Fruit fly (Drosophila melanogaster) whole organism, prepupa: Measurements from ENCODE around the gene CG5989.

Source experiments
- CG10631 ChIP-seq: fragments of 200-800 bp; sonication (Bioruptor generic); optimal IDR thresholded peaks from 2 replicates; lab custom pipeline; 2016; ENCODE audit warnings: missing biosample characterization, missing genetic modification characterization
- CG10669 ChIP-seq: fragments of 200-800 bp; sonication (Bioruptor generic); optimal IDR thresholded peaks from 3 replicates; lab custom pipeline; 2018; ENCODE audit warnings: missing biosample characterization, mild to moderate bottlenecking, missing genetic modification characterization, moderate library complexity
- CG11902 ChIP-seq: fragments of 200-800 bp; sonication (Bioruptor generic); optimal IDR thresholded peaks from 3 replicates; lab custom pipeline; 2016; ENCODE audit warnings: missing biosample characterization, missing genetic modification characterization
- CG16779 ChIP-seq: fragments of 200-800 bp; sonication (Bioruptor generic); optimal IDR thresholded peaks from 3 replicates; lab custom pipeline; 2017; ENCODE audit warnings: missing biosample characterization, mild to moderate bottlenecking, missing genetic modification characterization
- CG6276 ChIP-seq: fragments of 200-800 bp; sonication (Bioruptor generic); optimal IDR thresholded peaks from 2 replicates; lab custom pipeline; 2017; ENCODE audit warnings: missing biosample characterization, mild to moderate bottlenecking, missing genetic modification characterization
- CG6792 ChIP-seq: fragments of 200-800 bp; sonication (Bioruptor generic); optimal IDR thresholded peaks from 3 replicates; lab custom pipeline; 2016; ENCODE audit warnings: missing biosample characterization, missing genetic modification characterization
- CG6808 ChIP-seq: fragments of 200-800 bp; sonication (Bioruptor generic); optimal IDR thresholded peaks from 3 replicates; lab custom pipeline; 2017; ENCODE audit warnings: missing biosample characterization, missing genetic modification characterization, mild to moderate bottlenecking, moderate library complexity, missing genetic modification reagents
- CG8319 ChIP-seq: fragments of 200-800 bp; sonication (Bioruptor generic); optimal IDR thresholded peaks from 3 replicates; lab custom pipeline; 2016; ENCODE audit warnings: missing biosample characterization, missing genetic modification characterization
- CG8632 ChIP-seq: fragments of 200-800 bp; sonication (Bioruptor generic); optimal IDR thresholded peaks from 3 replicates; lab custom pipeline; 2016; ENCODE audit warnings: missing biosample characterization, missing genetic modification characterization
- Eip75B ChIP-seq: fragments of 200-800 bp; sonication (Bioruptor generic); optimal IDR thresholded peaks from 3 replicates; lab custom pipeline; 2016; ENCODE audit warnings: missing biosample characterization, missing genetic modification characterization
- Eip78C ChIP-seq: fragments of 200-800 bp; sonication (Bioruptor generic); peaks from one replicate; lab custom pipeline; 2016; ENCODE audit warnings: missing biosample characterization, missing genetic modification characterization
- Ets21C ChIP-seq: fragments of 200-800 bp; sonication (Bioruptor generic); optimal IDR thresholded peaks from 3 replicates; lab custom pipeline; 2016; ENCODE audit warnings: missing biosample characterization, missing genetic modification characterization
- Gug ChIP-seq: fragments of 200-800 bp; sonication (Bioruptor generic); IDR thresholded peaks from 2 replicates; pipeline ENCODE4 v1.3.6; 2022; ENCODE audit warnings: missing biosample characterization, missing genetic modification characterization
- Met ChIP-seq: fragments of 200-800 bp; sonication (Bioruptor generic); optimal IDR thresholded peaks from 3 replicates; lab custom pipeline; 2016; ENCODE audit warnings: missing biosample characterization, missing genetic modification characterization
- OdsH ChIP-seq: fragments of 200-800 bp; sonication (Bioruptor generic); optimal IDR thresholded peaks from 3 replicates; lab custom pipeline; 2016; ENCODE audit warnings: missing biosample characterization, missing genetic modification characterization
- Smox ChIP-seq: fragments of 200-800 bp; sonication (Bioruptor generic); optimal IDR thresholded peaks from 3 replicates; lab custom pipeline; 2016; ENCODE audit warnings: missing biosample characterization, missing genetic modification characterization
- Sox102F ChIP-seq: fragments of 200-800 bp; sonication (Bioruptor generic); optimal IDR thresholded peaks from 2 replicates; lab custom pipeline; 2016; ENCODE audit warnings: missing biosample characterization, mild to moderate bottlenecking, missing genetic modification characterization
- Sox14 ChIP-seq: fragments of 200-800 bp; sonication (Bioruptor generic); optimal IDR thresholded peaks from 3 replicates; lab custom pipeline; 2016; ENCODE audit warnings: missing biosample characterization, missing genetic modification characterization
- Sox15 ChIP-seq: fragments of 200-800 bp; sonication (Bioruptor generic); optimal IDR thresholded peaks from 3 replicates; lab custom pipeline; 2016; ENCODE audit warnings: missing biosample characterization, missing genetic modification characterization
- cyc ChIP-seq: fragments of 200-800 bp; sonication (Bioruptor generic); optimal IDR thresholded peaks from 3 replicates; lab custom pipeline; 2016; ENCODE audit warnings: missing biosample characterization, missing genetic modification characterization
- dsx ChIP-seq: fragments of 200-800 bp; optimal IDR thresholded peaks from 3 replicates; lab custom pipeline; 2019; ENCODE audit warnings: missing biosample characterization, mild to moderate bottlenecking, missing genetic modification characterization, moderate library complexity; ENCODE audit not compliant: poor library complexity, severe bottlenecking
- eg ChIP-seq: fragments of 200-800 bp; sonication (Bioruptor generic); IDR thresholded peaks from 3 replicates; pipeline ENCODE4 v1.3.6; 2022; ENCODE audit warnings: missing biosample characterization, missing genetic modification characterization
- esn ChIP-seq: fragments of 200-800 bp; sonication (Bioruptor generic); optimal IDR thresholded peaks from 2 replicates; lab custom pipeline; 2016; ENCODE audit warnings: missing biosample characterization, mild to moderate bottlenecking, missing genetic modification characterization, moderate library complexity
- fd85E ChIP-seq: fragments of 200-800 bp; sonication (Bioruptor generic); optimal IDR thresholded peaks from 3 replicates; lab custom pipeline; 2016; ENCODE audit warnings: missing biosample characterization, missing genetic modification characterization
- fkh ChIP-seq: fragments of 200-800 bp; sonication (Bioruptor generic); optimal IDR thresholded peaks from 3 replicates; lab custom pipeline; 2017; ENCODE audit warnings: missing biosample characterization, mild to moderate bottlenecking, missing genetic modification characterization, moderate library complexity
- lz ChIP-seq: fragments of 200-800 bp; sonication (Bioruptor generic); optimal IDR thresholded peaks from 3 replicates; lab custom pipeline; 2016; ENCODE audit warnings: missing biosample characterization, missing genetic modification characterization
- pdm3 ChIP-seq: fragments of 200-800 bp; sonication (Bioruptor generic); optimal IDR thresholded peaks from 3 replicates; lab custom pipeline; 2016; ENCODE audit warnings: missing biosample characterization, missing genetic modification characterization
- ss ChIP-seq, 2 experiments: fragments of 200-800 bp; sonication (Bioruptor generic); optimal IDR thresholded peaks; 2 replicates in 1 of 2; 3 replicates in 1 of 2; lab custom pipeline; 2017 to 2018; ENCODE audit warnings: mild to moderate bottlenecking in 2 of 2, missing biosample characterization in 2 of 2, missing genetic modification characterization in 2 of 2, moderate library complexity in 1 of 2
- topi ChIP-seq: fragments of 200-800 bp; sonication (Bioruptor generic); optimal IDR thresholded peaks from 3 replicates; lab custom pipeline; 2016; ENCODE audit warnings: missing biosample characterization, missing genetic modification characterization
- vri ChIP-seq: fragments of 200-800 bp; sonication (Bioruptor generic); optimal IDR thresholded peaks from 3 replicates; lab custom pipeline; 2016; ENCODE audit warnings: missing biosample characterization, mild to moderate bottlenecking, missing genetic modification characterization

Gene CG5989

DNA sequence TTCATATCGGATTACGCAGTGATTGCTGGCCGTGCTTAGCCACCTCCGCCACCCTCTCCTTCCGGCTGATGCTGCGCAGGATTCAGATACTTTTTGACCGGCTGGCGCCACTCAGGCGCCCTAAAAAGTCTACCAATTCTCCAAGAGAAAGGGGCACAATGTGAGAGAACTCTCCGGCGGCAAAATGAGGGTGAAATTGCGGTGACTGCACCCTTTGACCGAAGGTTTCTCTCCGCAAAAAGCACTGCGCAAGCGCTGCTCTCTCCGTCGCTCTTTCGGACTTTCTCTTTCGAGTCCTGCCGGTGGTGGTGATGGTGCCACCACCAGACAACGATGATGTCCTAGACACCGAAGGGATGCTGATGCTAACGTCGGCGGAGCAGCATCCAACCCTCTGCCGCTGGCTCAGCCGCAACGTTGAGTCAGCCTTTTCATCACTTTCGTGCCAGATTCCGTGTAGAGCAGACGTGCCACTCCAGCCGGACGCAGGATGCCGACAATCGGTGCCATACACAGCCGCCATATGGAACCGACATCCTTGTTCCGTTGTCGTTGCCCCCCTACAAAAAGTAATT lies 44.1 kb downstream of the CG5989 start:
- no peak for TF ChIP-seq OdsH
- TF ChIP-seq CG8632 (GFP tag; lab: Kevin White, UChicago): no peak
- no peak for TF ChIP-seq esn (GFP tag; lab: Kevin White, UChicago)
- no peak for TF ChIP-seq CG6792 (GFP tag; lab: Kevin White, UChicago)
- no peak for TF ChIP-seq pdm3 (GFP tag; lab: Kevin White, UChicago)
- TF ChIP-seq Met (GFP tag; lab: Kevin White, UChicago): no peak
- TF ChIP-seq eg (GFP tag; lab: Robert Waterston, UW): no peak
- no peak for TF ChIP-seq topi (GFP tag; lab: Kevin White, UChicago)
- no peak for TF ChIP-seq cyc
- no peak for TF ChIP-seq Ets21C (GFP tag; lab: Kevin White, UChicago)
- no peak for TF ChIP-seq Sox102F
- no peak for TF ChIP-seq lz
- TF ChIP-seq fkh (GFP tag; lab: Kevin White, UChicago): no peak
- no peak for TF ChIP-seq Sox15 (GFP tag; lab: Kevin White, UChicago)
- no peak for TF ChIP-seq Gug (GFP tag; lab: Robert Waterston, UW)
- TF ChIP-seq CG8319: no peak
- no peak for TF ChIP-seq vri (GFP tag; lab: Kevin White, UChicago)
- no peak for TF ChIP-seq CG11902 (GFP tag; lab: Kevin White, UChicago)

- no peak for TF ChIP-seq Smox
- no peak for TF ChIP-seq CG6792 (GFP tag; lab: Kevin White, UChicago)
- no peak for TF ChIP-seq dsx
- TF ChIP-seq CG10631 (GFP tag; lab: Kevin White, UChicago): no peak
- TF ChIP-seq CG10669 (GFP tag; lab: Kevin White, UChicago): no peak
Observed at dm6 chr3L:8557018-8557417, 46.9 kb downstream of the CG5989 start.

DNA sequence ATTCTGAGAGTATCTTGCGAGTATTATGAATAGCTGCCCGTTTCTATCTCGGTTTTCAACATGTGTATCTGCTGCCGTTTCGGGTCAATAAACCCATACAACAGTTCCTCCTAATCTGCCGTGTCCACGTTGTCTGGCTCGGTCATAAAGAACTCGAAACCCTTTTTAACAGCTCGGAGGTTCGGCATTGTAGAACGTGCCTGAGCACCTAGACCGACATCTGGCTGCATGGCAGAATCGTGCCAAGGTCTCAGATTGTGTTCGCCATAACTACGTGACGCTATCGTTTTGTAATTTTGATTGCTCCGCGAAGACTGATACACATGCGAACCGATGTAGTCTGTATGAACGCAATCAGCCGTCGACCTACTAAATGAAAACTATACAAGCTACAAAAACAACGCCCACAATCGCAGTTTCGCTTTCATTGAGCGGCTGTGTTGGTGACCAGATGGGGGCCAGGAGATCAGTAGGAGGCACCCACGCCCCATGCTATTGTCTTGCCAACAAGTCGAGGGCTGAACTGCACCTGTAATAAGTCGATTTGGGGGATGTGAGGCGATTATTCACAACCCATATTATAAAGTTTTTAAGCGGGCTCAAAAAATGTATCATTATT lies 49.8 kb downstream of the CG5989 start:
- TF ChIP-seq CG6276 (GFP tag; lab: Kevin White, UChicago) (no peak), CG6792 (GFP tag; lab: Kevin White, UChicago) (no peak), Eip78C (GFP tag; lab: Kevin White, UChicago) (no peak), fd85E (GFP tag; lab: Kevin White, UChicago) (no peak), CG6808 (GFP tag; lab: Kevin White, UChicago) (no peak), Smox (no peak), Sox15 (GFP tag; lab: Kevin White, UChicago) (no peak), Eip75B (GFP tag; lab: Kevin White, UChicago) (no peak), dsx (no peak), CG16779 (no peak), ss (GFP tag; optimal IDR thresholded peaks at IDR 0.05; lab: Kevin White, UChicago) (no peak), Ets21C (GFP tag; lab: Kevin White, UChicago) (no peak)

dm6 chr3L:8553125-8553524 lies 50.8 kb downstream of the CG5989 start:
- no peak for TF ChIP-seq Sox14 (GFP tag; lab: Kevin White, UChicago)
